Fruit fly (Drosophila melanogaster) whole organism, embryonic: ENCODE measurements around the gene dsf.

ENCODE experiments used
- Atf6 ChIP-seq: fragments of 200-800 bp; sonication (Bioruptor generic); IDR thresholded peaks from 2 replicates; pipeline ENCODE4 v1.3.6; 2022; ENCODE audit warnings: missing biosample characterization, missing genetic modification characterization
- CG12299 ChIP-seq: fragments of 200-800 bp; sonication (Bioruptor generic); optimal IDR thresholded peaks from 2 replicates; lab custom pipeline; 2018; ENCODE audit warnings: missing biosample characterization, mild to moderate bottlenecking, missing genetic modification characterization
- CG12391 ChIP-seq: fragments of 200-800 bp; sonication (Bioruptor generic); optimal IDR thresholded peaks from 3 replicates; lab custom pipeline; 2018; ENCODE audit warnings: missing biosample characterization, mild to moderate bottlenecking, missing genetic modification characterization, moderate library complexity
- CG12769 ChIP-seq: fragments of 200-800 bp; sonication (Bioruptor generic); optimal IDR thresholded peaks from 2 replicates; lab custom pipeline; 2019; ENCODE audit warnings: missing biosample characterization, mild to moderate bottlenecking, missing genetic modification characterization, moderate library complexity
- CG13424 ChIP-seq: fragments of 200-800 bp; sonication (Bioruptor generic); optimal IDR thresholded peaks from 2 replicates; lab custom pipeline; 2019; ENCODE audit warnings: missing biosample characterization, mild to moderate bottlenecking, missing genetic modification characterization, moderate library complexity
- CG15269 ChIP-seq: fragments of 200-800 bp; sonication (Bioruptor generic); optimal IDR thresholded peaks from 2 replicates; lab custom pipeline; 2018; ENCODE audit warnings: missing biosample characterization, mild to moderate bottlenecking, missing genetic modification characterization, moderate library complexity
- CG15696 ChIP-seq: fragments of 200-800 bp; sonication (Bioruptor generic); optimal IDR thresholded peaks from 2 replicates; lab custom pipeline; 2019; ENCODE audit warnings: missing biosample characterization, mild to moderate bottlenecking, missing genetic modification characterization, moderate library complexity
- CG1832 ChIP-seq: fragments of 200-800 bp; sonication (Bioruptor generic); optimal IDR thresholded peaks from 2 replicates; lab custom pipeline; 2017; ENCODE audit warnings: missing biosample characterization, mild to moderate bottlenecking, missing genetic modification characterization, inconsistent platforms
- CG18599 ChIP-seq: fragments of 200-800 bp; sonication (Bioruptor generic); optimal IDR thresholded peaks from 3 replicates; lab custom pipeline; 2017; ENCODE audit warnings: missing biosample characterization, missing genetic modification characterization, mild to moderate bottlenecking, moderate library complexity, missing genetic modification reagents
- CG18619 ChIP-seq: fragments of 200-800 bp; sonication (Bioruptor generic); optimal IDR thresholded peaks from 3 replicates; lab custom pipeline; 2017; ENCODE audit warnings: missing biosample characterization, mild to moderate bottlenecking, missing genetic modification characterization
- CG2116 ChIP-seq: fragments of 200-800 bp; sonication (Bioruptor generic); optimal IDR thresholded peaks from 3 replicates; lab custom pipeline; 2018; ENCODE audit warnings: missing biosample characterization, mild to moderate bottlenecking, missing genetic modification characterization
- CG2199 ChIP-seq: fragments of 200-800 bp; sonication (Bioruptor generic); IDR thresholded peaks from 3 replicates; pipeline ENCODE4 v1.3.6; 2022; ENCODE audit warnings: missing biosample characterization, missing genetic modification characterization
- CG4854 ChIP-seq: fragments of 200-800 bp; sonication (Bioruptor generic); optimal IDR thresholded peaks from 2 replicates; lab custom pipeline; 2016; ENCODE audit warnings: missing biosample characterization, missing genetic modification characterization, inconsistent platforms
- CG5245 ChIP-seq: fragments of 200-800 bp; sonication (Bioruptor generic); optimal IDR thresholded peaks from 3 replicates; lab custom pipeline; 2016; ENCODE audit warnings: missing biosample characterization, missing genetic modification characterization
- CG6175 ChIP-seq: fragments of 200-800 bp; sonication (Bioruptor generic); IDR thresholded peaks from 3 replicates; pipeline ENCODE4 v1.3.6; 2022; ENCODE audit warnings: missing biosample characterization, missing genetic modification characterization
- CG6254 ChIP-seq: fragments of 200-800 bp; sonication (Bioruptor generic); optimal IDR thresholded peaks from 3 replicates; lab custom pipeline; 2017; ENCODE audit warnings: mild to moderate bottlenecking, missing biosample characterization, missing genetic modification reagents, missing genetic modification characterization
- Drgx ChIP-seq: fragments of 200-800 bp; sonication (Bioruptor generic); IDR thresholded peaks from 2 replicates; pipeline ENCODE4 v1.3.6; 2022; ENCODE audit warnings: missing biosample characterization, missing genetic modification characterization
- Eip74EF ChIP-seq, 2 experiments: fragments of 200-800 bp in 1 of 2; fragments of >200 bp in 1 of 2; sonication (Bioruptor generic) in 1 of 2; optimal IDR thresholded peaks; 2 replicates each; lab custom pipeline; 2017 to 2019; ENCODE audit warnings: missing biosample characterization in 2 of 2, missing genetic modification characterization in 2 of 2, mild to moderate bottlenecking in 1 of 2, moderate library complexity in 1 of 2
- H2.0 ChIP-seq: fragments of 200-800 bp; sonication (Bioruptor generic); IDR thresholded peaks from 2 replicates; pipeline ENCODE4 v1.3.6; 2022; ENCODE audit warnings: missing biosample characterization, missing genetic modification characterization
- HLHmδ ChIP-seq: fragments of 200-800 bp; sonication (Bioruptor generic); optimal IDR thresholded peaks from 2 replicates; lab custom pipeline; 2018; ENCODE audit warnings: missing biosample characterization, mild to moderate bottlenecking, missing genetic modification characterization, moderate library complexity
- Hr78 ChIP-seq, 2 experiments: fragments of 200-800 bp in 1 of 2; fragments of >200 bp in 1 of 2; sonication (Bioruptor generic) in 1 of 2; optimal IDR thresholded peaks; 2 replicates each; lab custom pipeline; 2017 to 2019; ENCODE audit warnings: missing biosample characterization in 2 of 2, missing genetic modification characterization in 2 of 2, mild to moderate bottlenecking in 1 of 2, moderate library complexity in 1 of 2
- Kr ChIP-seq: fragments of 200-800 bp; sonication (Bioruptor generic); optimal IDR thresholded peaks from 2 replicates; lab custom pipeline; 2017; ENCODE audit warnings: missing biosample characterization, mild to moderate bottlenecking, missing genetic modification characterization
- Lhr ChIP-seq: fragments of 200-800 bp; sonication (Bioruptor generic); optimal IDR thresholded peaks from 3 replicates; lab custom pipeline; 2017; ENCODE audit warnings: mild to moderate bottlenecking, missing biosample characterization, missing genetic modification reagents, missing genetic modification characterization
- Lpt ChIP-seq: fragments of >200 bp; optimal IDR thresholded peaks from 2 replicates; lab custom pipeline; 2018; ENCODE audit warnings: missing biosample characterization, missing genetic modification characterization
- Med ChIP-seq: fragments of 200-800 bp; sonication (Bioruptor generic); peaks from one replicate; lab custom pipeline; 2016; ENCODE audit warnings: missing biosample characterization, missing genetic modification characterization, mild to moderate bottlenecking, inconsistent platforms, moderate library complexity
- NC2β ChIP-seq: fragments of 200-800 bp; sonication (Bioruptor generic); optimal IDR thresholded peaks from 2 replicates; lab custom pipeline; 2016; ENCODE audit warnings: missing biosample characterization, missing genetic modification characterization
- Neu2 ChIP-seq: fragments of 200-800 bp; sonication (Bioruptor generic); optimal IDR thresholded peaks from 3 replicates; lab custom pipeline; 2016; ENCODE audit warnings: missing biosample characterization, missing genetic modification characterization, borderline replicate concordance
- Pdp1 ChIP-seq, 2 experiments: fragments of 200-800 bp; sonication (Bioruptor generic); optimal IDR thresholded peaks; 3 replicates each; lab custom pipeline; 2016; ENCODE audit warnings: missing biosample characterization in 2 of 2, missing genetic modification characterization in 2 of 2, mild to moderate bottlenecking in 1 of 2, moderate library complexity in 1 of 2
- Xrp1 ChIP-seq: fragments of 200-800 bp; sonication (Bioruptor generic); IDR thresholded peaks from 2 replicates; pipeline ENCODE4 v1.3.6; 2022; ENCODE audit warnings: missing biosample characterization, missing genetic modification characterization
- abd-A ChIP-seq: fragments of 200-800 bp; sonication (Bioruptor generic); optimal IDR thresholded peaks from 3 replicates; lab custom pipeline; 2019; ENCODE audit warnings: missing biosample characterization, mild to moderate bottlenecking, missing genetic modification characterization, moderate library complexity
- ara ChIP-seq: fragments of 200-800 bp; sonication (Bioruptor generic); IDR thresholded peaks from 2 replicates; pipeline ENCODE4 v1.3.6; 2022; ENCODE audit warnings: missing biosample characterization, missing genetic modification characterization
- crol ChIP-seq: fragments of 200-800 bp; sonication (Bioruptor generic); IDR thresholded peaks from 2 replicates; pipeline ENCODE4 v1.3.6; 2022; ENCODE audit warnings: missing biosample characterization, missing genetic modification characterization
- disco-r ChIP-seq: fragments of 200-800 bp; sonication (Bioruptor generic); optimal IDR thresholded peaks from 2 replicates; lab custom pipeline; 2016; ENCODE audit warnings: missing biosample characterization, missing genetic modification characterization
- fru ChIP-seq: fragments of >200 bp; optimal IDR thresholded peaks from 2 replicates; lab custom pipeline; 2017
- gsb-n ChIP-seq: fragments of 200-800 bp; sonication (Bioruptor generic); optimal IDR thresholded peaks from 3 replicates; lab custom pipeline; 2018; ENCODE audit warnings: missing biosample characterization, mild to moderate bottlenecking, missing genetic modification characterization
- kah ChIP-seq: fragments of 200-800 bp; sonication (Bioruptor generic); optimal IDR thresholded peaks from 2 replicates; lab custom pipeline; 2018; ENCODE audit warnings: missing biosample characterization, mild to moderate bottlenecking, missing genetic modification characterization
- org-1 ChIP-seq: fragments of 200-800 bp; sonication (Bioruptor generic); optimal IDR thresholded peaks from 2 replicates; lab custom pipeline; 2017; ENCODE audit warnings: missing biosample characterization, missing genetic modification characterization
- pnt ChIP-seq: fragments of 200-800 bp; sonication (Bioruptor generic); optimal IDR thresholded peaks from 3 replicates; lab custom pipeline; 2016; ENCODE audit warnings: missing biosample characterization, missing genetic modification characterization
- prd ChIP-seq, 3 experiments: fragments of >200 bp in 2 of 3; fragments of 200-800 bp in 1 of 3; sonication (Bioruptor generic) in 1 of 3; optimal IDR thresholded peaks in 2 of 3; IDR thresholded peaks in 1 of 3; 2 replicates in 2 of 3; 3 replicates in 1 of 3; pipeline versions ENCODE4 v1.3.6 to Lab custom; 2017 to 2022; ENCODE audit warnings: missing biosample characterization in 1 of 3, missing genetic modification characterization in 1 of 3
- pros ChIP-seq: fragments of 200-800 bp; sonication (Bioruptor generic); optimal IDR thresholded peaks from 3 replicates; lab custom pipeline; 2019; ENCODE audit warnings: missing biosample characterization, mild to moderate bottlenecking, missing genetic modification characterization, moderate library complexity
- sens ChIP-seq: fragments of 200-800 bp; sonication (Bioruptor generic); peaks from one replicate; lab custom pipeline; 2016; ENCODE audit warnings: missing biosample characterization, missing genetic modification characterization
- tll ChIP-seq, 2 experiments: fragments of 200-800 bp in 1 of 2; fragments of >200 bp in 1 of 2; sonication (Bioruptor generic) in 1 of 2; optimal IDR thresholded peaks; 2 replicates each; lab custom pipeline; 2017 to 2019; ENCODE audit warnings: missing biosample characterization in 2 of 2, missing genetic modification characterization in 2 of 2, mild to moderate bottlenecking in 1 of 2, moderate library complexity in 1 of 2
- twi ChIP-seq: fragments of 200-800 bp; optimal IDR thresholded peaks from 2 replicates; lab custom pipeline; 2019; ENCODE audit warnings: missing biosample characterization, mild to moderate bottlenecking, missing genetic modification characterization, moderate library complexity
- zen ChIP-seq: fragments of 200-800 bp; sonication (Bioruptor generic); optimal IDR thresholded peaks from 3 replicates; lab custom pipeline; 2018; ENCODE audit warnings: missing biosample characterization, mild to moderate bottlenecking, missing genetic modification characterization, moderate library complexity
- zf30C ChIP-seq: fragments of 200-800 bp; sonication (Bioruptor generic); optimal IDR thresholded peaks from 3 replicates; lab custom pipeline; 2018; ENCODE audit warnings: missing biosample characterization, mild to moderate bottlenecking, missing genetic modification characterization

dsf gene

DNA sequence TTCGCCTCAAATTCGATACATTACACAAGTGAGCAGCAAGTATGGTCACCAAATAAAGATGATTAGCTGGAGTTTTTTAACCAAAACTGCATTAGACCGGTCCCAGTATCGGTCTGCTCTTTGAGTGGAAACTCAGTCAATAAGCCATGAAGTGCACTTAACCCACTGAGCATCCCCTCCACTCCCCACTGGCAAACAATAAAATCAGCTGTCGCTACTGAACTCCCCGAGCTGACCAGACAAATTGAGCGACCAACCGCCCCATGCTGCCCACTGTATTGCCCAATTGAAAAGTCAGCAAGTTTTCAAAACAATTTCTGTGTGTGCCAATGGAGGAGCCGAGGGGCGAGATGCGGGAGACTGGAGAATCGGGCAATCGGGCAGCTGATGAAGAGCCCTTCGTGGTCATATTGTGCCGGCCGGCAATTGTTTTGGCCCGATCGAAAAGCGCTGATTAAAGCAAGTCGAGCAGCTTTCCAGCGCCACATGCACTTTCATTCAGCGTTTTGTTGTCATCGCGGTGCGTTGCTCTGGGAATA lies 26.5 kb upstream of the dsf start (continued):
- no peak for TF ChIP-seq CG12769 (tag; lab: Kevin White, UChicago)
- TF ChIP-seq, all 482 proteins: peak for 11

DNA sequence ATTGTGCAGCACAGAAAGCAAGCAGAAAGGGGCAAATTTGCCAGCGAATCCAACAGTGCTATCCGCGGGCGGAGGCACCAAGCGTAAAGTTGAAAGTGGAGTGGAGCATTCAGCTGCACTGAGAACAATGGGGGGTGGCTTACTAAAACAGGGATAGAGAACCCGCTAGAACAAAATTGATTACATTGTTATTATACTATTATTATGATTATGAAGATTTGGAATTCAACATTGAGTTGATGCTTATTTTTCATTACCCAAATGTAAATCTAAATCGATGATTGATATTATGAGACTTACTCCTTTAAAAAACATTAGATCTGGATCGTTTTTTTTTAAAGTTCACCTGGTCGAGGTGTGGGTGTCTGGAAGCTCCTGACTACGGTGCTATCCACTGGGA lies 24.2 kb upstream of the dsf start:
- TF ChIP-seq CG1832 (GFP tag; lab: Kevin White, UChicago) (no peak), Drgx (peak; percentile 24; the same call in 1 of the 2 replicates)

DNA sequence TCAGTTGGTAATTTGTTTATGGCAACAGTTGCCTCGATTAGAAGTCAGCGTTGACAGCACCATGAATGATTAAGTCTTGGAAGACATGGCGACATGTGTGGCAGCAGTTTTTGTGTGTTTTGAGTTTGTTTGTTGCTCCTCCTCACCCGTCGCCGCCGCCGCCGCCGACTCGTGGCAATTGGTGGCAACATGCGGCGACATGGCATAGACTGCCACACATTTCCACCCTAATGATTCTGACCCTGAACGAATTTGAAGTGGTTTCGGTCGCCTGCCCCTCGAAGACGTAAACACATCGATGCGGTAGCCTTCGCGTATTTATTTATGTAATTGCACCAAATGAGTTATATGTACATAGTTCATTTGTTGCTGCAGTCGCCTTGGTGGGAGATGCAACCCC lies 22.8 kb upstream of the dsf start:
- TF ChIP-seq crol (GFP tag; lab: Robert Waterston, UW) (peak; percentile 64), ara (GFP tag; lab: Robert Waterston, UW) (0 out of 2 replicates have a peak, but pooled peaks have one; percentile 6), CG4854 (GFP tag; lab: Kevin White, UChicago) (no peak), abd-A (no peak), pros (GFP tag; lab: Kevin White, UChicago) (peak; percentile 80), org-1 (GFP tag; lab: Kevin White, UChicago) (peak; percentile 1), twi (tag; lab: Kevin White, UChicago) (peak; percentile 85), CG6175 (GFP tag; lab: Robert Waterston, UW) (no peak), Hr78 (GFP tag; optimal IDR thresholded peaks at IDR 0.05; lab: Kevin White, UChicago) (peak in 1 of 2 experiments; percentile 3), tll (GFP tag; optimal IDR thresholded peaks at IDR 0.05; lab: Kevin White, UChicago) (peak in 1 of 2 experiments; percentile 41), zen (tag; lab: Kevin White, UChicago) (peak; percentile 78), Kr (GFP tag; lab: Kevin White, UChicago) (peak; percentile 17), prd (optimal IDR thresholded peaks at IDR 0.05; lab: Kevin White, UChicago) (no peak), prd (GFP tag; IDR thresholded peaks at IDR 0.05; lab: Robert Waterston, UW) (peak; percentile 27; the same call in 1 of the 3 replicates), CG2116 (GFP tag; lab: Kevin White, UChicago) (no peak), CG12391 (tag; lab: Kevin White, UChicago) (no peak), CG15269 (tag; lab: Kevin White, UChicago) (no peak), kah (peak; percentile 25), Pdp1 (GFP tag; optimal IDR thresholded peaks at IDR 0.05; lab: Kevin White, UChicago) (peak in 1 of 2 experiments; percentile 38), HLHmδ (GFP tag; lab: Kevin White, UChicago) (peak; percentile 34), pnt (GFP tag; lab: Kevin White, UChicago) (no peak), H2.0 (GFP tag; lab: Robert Waterston, UW) (no peak), gsb-n (tag; lab: Kevin White, UChicago) (peak; percentile 58), CG5245 (GFP tag; lab: Kevin White, UChicago) (no peak), CG6254 (GFP tag; lab: Kevin White, UChicago) (no peak), Lpt (GFP tag; lab: Kevin White, UChicago) (no peak), Neu2 (GFP tag; lab: Kevin White, UChicago) (peak; percentile 25), CG2199 (GFP tag; lab: Robert Waterston, UW) (0 out of 3 replicates have a peak, but pooled peaks have one; percentile 18), Med (peak; percentile 27)

- TF ChIP-seq Xrp1 (GFP tag; lab: Robert Waterston, UW) (peak; percentile 22; the same call in 1 of the 2 replicates), CG12299 (tag; lab: Kevin White, UChicago) (no peak), Atf6 (no peak), sens (GFP tag; lab: Kevin White, UChicago) (peak; percentile 58), zf30C (GFP tag; lab: Kevin White, UChicago) (no peak), NC2β (no peak), CG18619 (no peak), fru (lab: Kevin White, UChicago) (no peak), Lhr (GFP tag; lab: Kevin White, UChicago) (no peak), disco-r (GFP tag; lab: Kevin White, UChicago) (no peak), CG18599 (GFP tag; lab: Kevin White, UChicago) (no peak), CG13424 (no peak), CG12391 (tag; lab: Kevin White, UChicago) (no peak), CG15696 (peak; percentile 10), Eip74EF (GFP tag; optimal IDR thresholded peaks at IDR 0.05; lab: Kevin White, UChicago) (no peak)
These were observed 21.2 kb upstream of the dsf start, which contains the start of gene CG9021 for dm6 chr2L:5904585-5904984. TSS of gene CG9021 (minus strand) at chr2L:5904689.
